Worm (Caenorhabditis elegans) whole organism, L3 larva: Measurements from ENCODE around the gene F54D8.6.

Experiments
- daf-12 ChIP-seq: fragments of 150-350 bp; optimal IDR thresholded peaks from 2 replicates; lab custom pipeline; 2014; ENCODE audit warnings: missing biosample characterization, missing genetic modification reagents, missing genetic modification characterization
- nhr-43 ChIP-seq: sonication (generic microtip); optimal IDR thresholded peaks from 2 replicates; lab custom pipeline; 2016; ENCODE audit warnings: mild to moderate bottlenecking, missing genetic modification characterization, missing compliant biosample characterization; ENCODE audit not compliant: poor library complexity, severe bottlenecking
- nhr-67 ChIP-seq: fragments of 150-350 bp; optimal IDR thresholded peaks from 2 replicates; lab custom pipeline; 2014; ENCODE audit warnings: missing biosample characterization, missing genetic modification characterization
- ztf-11 ChIP-seq: fragments of 150-350 bp; optimal IDR thresholded peaks from 2 replicates; lab custom pipeline; 2014; ENCODE audit warnings: missing biosample characterization, missing genetic modification characterization
- ztf-4 ChIP-seq: fragments of 150-350 bp; optimal IDR thresholded peaks from 2 replicates; lab custom pipeline; 2014; ENCODE audit warnings: missing biosample characterization, missing genetic modification characterization

DNA sequence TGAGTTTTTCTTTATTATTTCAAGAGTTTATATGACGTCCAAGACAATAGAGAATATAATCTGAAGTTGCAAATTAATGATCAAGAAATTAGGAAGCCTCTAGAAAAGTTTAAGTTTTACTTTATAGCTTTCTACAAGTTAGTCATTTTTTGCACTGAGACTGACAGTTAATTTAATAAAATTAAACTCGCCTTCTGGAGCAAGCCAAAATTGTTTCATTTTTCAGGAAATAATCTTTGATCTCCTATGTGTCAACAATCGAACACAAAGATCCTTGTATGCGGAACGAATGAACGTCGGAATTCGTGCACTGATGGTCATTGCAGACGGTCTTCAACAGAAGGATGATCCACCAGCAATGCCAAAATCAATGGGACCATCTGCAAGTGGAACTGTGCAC lies 9.6 kb downstream of the F54D8.6 start:
- TF ChIP-seq daf-12 (tag; lab: Kevin White, UChicago), result no peak
- TF ChIP-seq nhr-67 (tag; lab: Kevin White, UChicago), result no peak
- TF ChIP-seq nhr-43 (tag; lab: Kevin White, UChicago), result no peak
- TF ChIP-seq ztf-4, result no peak
- TF ChIP-seq ztf-11 (tag; lab: Kevin White, UChicago), result no peak
